Fruit fly (Drosophila melanogaster) whole organism, prepupa: ENCODE results near the gene CG43813.

Source experiments
- Blimp-1 ChIP-seq: fragments of 200-800 bp; sonication (Bioruptor generic); optimal IDR thresholded peaks from 3 replicates; lab custom pipeline; 2017; ENCODE audit warnings: missing biosample characterization, missing genetic modification characterization, mild to moderate bottlenecking, moderate library complexity, missing genetic modification reagents
- CG10631 ChIP-seq: fragments of 200-800 bp; sonication (Bioruptor generic); optimal IDR thresholded peaks from 2 replicates; lab custom pipeline; 2016; ENCODE audit warnings: missing biosample characterization, missing genetic modification characterization
- CG10669 ChIP-seq: fragments of 200-800 bp; sonication (Bioruptor generic); optimal IDR thresholded peaks from 3 replicates; lab custom pipeline; 2018; ENCODE audit warnings: missing biosample characterization, mild to moderate bottlenecking, missing genetic modification characterization, moderate library complexity
- CG11294 ChIP-seq: fragments of 200-800 bp; sonication (Bioruptor generic); IDR thresholded peaks from 2 replicates; pipeline ENCODE4 v1.3.6; 2022; ENCODE audit warnings: missing biosample characterization, missing genetic modification characterization
- CG11762 ChIP-seq: fragments of 200-800 bp; sonication (Bioruptor generic); optimal IDR thresholded peaks from 3 replicates; lab custom pipeline; 2016; ENCODE audit warnings: missing biosample characterization, missing genetic modification characterization; ENCODE audit not compliant: insufficient read depth
- CG15336 ChIP-seq: fragments of 200-800 bp; sonication (Bioruptor generic); IDR thresholded peaks from 2 replicates; pipeline ENCODE4 v1.3.6; 2022; ENCODE audit warnings: missing biosample characterization, missing genetic modification characterization
- CG3032 ChIP-seq: fragments of 200-800 bp; optimal IDR thresholded peaks from 2 replicates; lab custom pipeline; 2019; ENCODE audit warnings: missing biosample characterization, mild to moderate bottlenecking, missing genetic modification characterization, moderate library complexity
- CG31627 ChIP-seq: fragments of 200-800 bp; sonication (Bioruptor generic); optimal IDR thresholded peaks from 3 replicates; lab custom pipeline; 2016; ENCODE audit warnings: missing biosample characterization, missing genetic modification characterization
- CG34406 ChIP-seq: fragments of 200-800 bp; sonication (Bioruptor generic); optimal IDR thresholded peaks from 3 replicates; lab custom pipeline; 2016; ENCODE audit warnings: missing biosample characterization, missing genetic modification characterization
- CG3919 ChIP-seq: fragments of 200-800 bp; sonication (Bioruptor generic); optimal IDR thresholded peaks from 3 replicates; lab custom pipeline; 2016; ENCODE audit warnings: missing biosample characterization, missing genetic modification characterization
- CG4318 ChIP-seq: fragments of 200-800 bp; sonication (Bioruptor generic); optimal IDR thresholded peaks from 3 replicates; lab custom pipeline; 2017; ENCODE audit warnings: missing biosample characterization, mild to moderate bottlenecking, missing genetic modification characterization
- CG6163 ChIP-seq: fragments of 200-800 bp; sonication (Bioruptor generic); IDR thresholded peaks from 3 replicates; pipeline ENCODE4 v1.3.6; 2022; ENCODE audit warnings: missing biosample characterization, missing genetic modification characterization
- CG6276 ChIP-seq: fragments of 200-800 bp; sonication (Bioruptor generic); optimal IDR thresholded peaks from 2 replicates; lab custom pipeline; 2017; ENCODE audit warnings: missing biosample characterization, mild to moderate bottlenecking, missing genetic modification characterization
- CG6792 ChIP-seq: fragments of 200-800 bp; sonication (Bioruptor generic); optimal IDR thresholded peaks from 3 replicates; lab custom pipeline; 2016; ENCODE audit warnings: missing biosample characterization, missing genetic modification characterization
- CG6808 ChIP-seq: fragments of 200-800 bp; sonication (Bioruptor generic); optimal IDR thresholded peaks from 3 replicates; lab custom pipeline; 2017; ENCODE audit warnings: missing biosample characterization, missing genetic modification characterization, mild to moderate bottlenecking, moderate library complexity, missing genetic modification reagents
- CG6854 ChIP-seq: fragments of 200-800 bp; sonication (Bioruptor generic); optimal IDR thresholded peaks from 2 replicates; lab custom pipeline; 2017; ENCODE audit warnings: missing biosample characterization, mild to moderate bottlenecking, missing genetic modification characterization
- CG7368 ChIP-seq: fragments of 200-800 bp; sonication (Bioruptor generic); optimal IDR thresholded peaks from 3 replicates; lab custom pipeline; 2016; ENCODE audit warnings: missing biosample characterization, missing genetic modification characterization
- CG8119 ChIP-seq: fragments of 200-800 bp; sonication (Bioruptor generic); IDR thresholded peaks from 3 replicates; pipeline ENCODE4 v1.3.6; 2022; ENCODE audit warnings: missing biosample characterization, missing genetic modification characterization
- CG8319 ChIP-seq: fragments of 200-800 bp; sonication (Bioruptor generic); optimal IDR thresholded peaks from 3 replicates; lab custom pipeline; 2016; ENCODE audit warnings: missing biosample characterization, missing genetic modification characterization
- CG8632 ChIP-seq: fragments of 200-800 bp; sonication (Bioruptor generic); optimal IDR thresholded peaks from 3 replicates; lab custom pipeline; 2016; ENCODE audit warnings: missing biosample characterization, missing genetic modification characterization
- CG9139 ChIP-seq: fragments of 200-800 bp; sonication (Bioruptor generic); optimal IDR thresholded peaks from 3 replicates; lab custom pipeline; 2017; ENCODE audit warnings: missing biosample characterization, mild to moderate bottlenecking, missing genetic modification characterization
- Eip75B ChIP-seq: fragments of 200-800 bp; sonication (Bioruptor generic); optimal IDR thresholded peaks from 3 replicates; lab custom pipeline; 2016; ENCODE audit warnings: missing biosample characterization, missing genetic modification characterization
- Eip78C ChIP-seq: fragments of 200-800 bp; sonication (Bioruptor generic); peaks from one replicate; lab custom pipeline; 2016; ENCODE audit warnings: missing biosample characterization, missing genetic modification characterization
- Eip93F ChIP-seq: fragments of 200-800 bp; sonication (Bioruptor generic); optimal IDR thresholded peaks from 2 replicates; lab custom pipeline; 2016; ENCODE audit warnings: missing biosample characterization, mild to moderate bottlenecking, missing genetic modification characterization
- Ets21C ChIP-seq: fragments of 200-800 bp; sonication (Bioruptor generic); optimal IDR thresholded peaks from 3 replicates; lab custom pipeline; 2016; ENCODE audit warnings: missing biosample characterization, missing genetic modification characterization
- Gug ChIP-seq: fragments of 200-800 bp; sonication (Bioruptor generic); IDR thresholded peaks from 2 replicates; pipeline ENCODE4 v1.3.6; 2022; ENCODE audit warnings: missing biosample characterization, missing genetic modification characterization
- Hr38 ChIP-seq: sonication (Bioruptor generic); optimal IDR thresholded peaks from 2 replicates; lab custom pipeline; 2016; ENCODE audit warnings: missing biosample characterization, missing genetic modification characterization
- Hr4 ChIP-seq: fragments of 200-800 bp; sonication (Bioruptor generic); optimal IDR thresholded peaks from 3 replicates; lab custom pipeline; 2016; ENCODE audit warnings: missing biosample characterization, missing genetic modification characterization
- Met ChIP-seq: fragments of 200-800 bp; sonication (Bioruptor generic); optimal IDR thresholded peaks from 3 replicates; lab custom pipeline; 2016; ENCODE audit warnings: missing biosample characterization, missing genetic modification characterization
- OdsH ChIP-seq: fragments of 200-800 bp; sonication (Bioruptor generic); optimal IDR thresholded peaks from 3 replicates; lab custom pipeline; 2016; ENCODE audit warnings: missing biosample characterization, missing genetic modification characterization
- Smox ChIP-seq: fragments of 200-800 bp; sonication (Bioruptor generic); optimal IDR thresholded peaks from 3 replicates; lab custom pipeline; 2016; ENCODE audit warnings: missing biosample characterization, missing genetic modification characterization
- Sox102F ChIP-seq: fragments of 200-800 bp; sonication (Bioruptor generic); optimal IDR thresholded peaks from 2 replicates; lab custom pipeline; 2016; ENCODE audit warnings: missing biosample characterization, mild to moderate bottlenecking, missing genetic modification characterization
- Sox14 ChIP-seq: fragments of 200-800 bp; sonication (Bioruptor generic); optimal IDR thresholded peaks from 3 replicates; lab custom pipeline; 2016; ENCODE audit warnings: missing biosample characterization, missing genetic modification characterization
- Sox15 ChIP-seq: fragments of 200-800 bp; sonication (Bioruptor generic); optimal IDR thresholded peaks from 3 replicates; lab custom pipeline; 2016; ENCODE audit warnings: missing biosample characterization, missing genetic modification characterization
- acj6 ChIP-seq: fragments of 200-800 bp; sonication (Bioruptor generic); optimal IDR thresholded peaks from 3 replicates; lab custom pipeline; 2016; ENCODE audit warnings: missing biosample characterization, missing genetic modification characterization
- dac ChIP-seq: fragments of 200-800 bp; sonication (Bioruptor generic); optimal IDR thresholded peaks from 2 replicates; lab custom pipeline; 2017; ENCODE audit warnings: missing biosample characterization, mild to moderate bottlenecking, missing genetic modification characterization
- dsx ChIP-seq: fragments of 200-800 bp; optimal IDR thresholded peaks from 3 replicates; lab custom pipeline; 2019; ENCODE audit warnings: missing biosample characterization, mild to moderate bottlenecking, missing genetic modification characterization, moderate library complexity; ENCODE audit not compliant: poor library complexity, severe bottlenecking
- eg ChIP-seq: fragments of 200-800 bp; sonication (Bioruptor generic); IDR thresholded peaks from 3 replicates; pipeline ENCODE4 v1.3.6; 2022; ENCODE audit warnings: missing biosample characterization, missing genetic modification characterization
- esn ChIP-seq: fragments of 200-800 bp; sonication (Bioruptor generic); optimal IDR thresholded peaks from 2 replicates; lab custom pipeline; 2016; ENCODE audit warnings: missing biosample characterization, mild to moderate bottlenecking, missing genetic modification characterization, moderate library complexity
- fd59A ChIP-seq: fragments of 200-800 bp; sonication (Bioruptor generic); optimal IDR thresholded peaks from 2 replicates; lab custom pipeline; 2017; ENCODE audit warnings: missing biosample characterization, mild to moderate bottlenecking, missing genetic modification characterization, missing genetic modification reagents
- fd85E ChIP-seq: fragments of 200-800 bp; sonication (Bioruptor generic); optimal IDR thresholded peaks from 3 replicates; lab custom pipeline; 2016; ENCODE audit warnings: missing biosample characterization, missing genetic modification characterization
- lz ChIP-seq: fragments of 200-800 bp; sonication (Bioruptor generic); optimal IDR thresholded peaks from 3 replicates; lab custom pipeline; 2016; ENCODE audit warnings: missing biosample characterization, missing genetic modification characterization
- net ChIP-seq: fragments of 200-800 bp; sonication (Bioruptor generic); optimal IDR thresholded peaks from 3 replicates; lab custom pipeline; 2016; ENCODE audit warnings: missing biosample characterization, missing genetic modification characterization
- pdm3 ChIP-seq: fragments of 200-800 bp; sonication (Bioruptor generic); optimal IDR thresholded peaks from 3 replicates; lab custom pipeline; 2016; ENCODE audit warnings: missing biosample characterization, missing genetic modification characterization
- salr ChIP-seq, 2 experiments: fragments of 200-800 bp; sonication (Bioruptor generic); optimal IDR thresholded peaks; 3 replicates each; lab custom pipeline; 2016 to 2018; ENCODE audit warnings: missing biosample characterization in 2 of 2, missing genetic modification characterization in 2 of 2, mild to moderate bottlenecking in 1 of 2
- spab ChIP-seq: fragments of 200-800 bp; sonication (Bioruptor generic); optimal IDR thresholded peaks from 2 replicates; lab custom pipeline; 2017; ENCODE audit warnings: missing biosample characterization, mild to moderate bottlenecking, missing genetic modification characterization, missing genetic modification reagents
- svp ChIP-seq: fragments of 200-800 bp; sonication (Bioruptor generic); peaks from one replicate; lab custom pipeline; 2016; ENCODE audit warnings: missing biosample characterization, missing genetic modification characterization
- topi ChIP-seq: fragments of 200-800 bp; sonication (Bioruptor generic); optimal IDR thresholded peaks from 3 replicates; lab custom pipeline; 2016; ENCODE audit warnings: missing biosample characterization, missing genetic modification characterization

CG43813 gene

dm6 chr2L:12353926-12354325, 9.9 kb upstream of the CG43813 start:
- TF ChIP-seq CG6163 (GFP tag; lab: Robert Waterston, UW) = 0 out of 3 replicates have a peak, but pooled peaks have one; percentile 26
- TF ChIP-seq fd85E = no peak

DNA sequence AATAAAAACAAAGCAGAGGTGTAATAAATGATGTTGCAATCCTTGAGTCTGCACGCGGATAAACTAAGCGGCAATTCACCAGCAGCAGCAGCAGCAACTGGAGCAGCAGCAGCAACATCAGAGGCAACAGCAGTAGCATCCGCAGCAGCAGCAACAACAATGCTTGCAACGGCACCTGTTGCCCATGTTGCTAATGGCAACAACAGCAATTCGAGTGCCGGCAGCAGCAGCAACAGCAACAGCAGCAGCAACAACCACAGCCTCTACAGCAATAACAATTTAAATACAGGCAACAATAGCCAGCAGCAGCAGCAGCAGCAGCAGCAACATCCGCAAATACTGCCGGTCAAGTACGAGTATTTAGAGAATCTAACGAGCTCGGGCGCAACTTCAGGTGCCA, 7.9 kb upstream of the CG43813 start:
- TF ChIP-seq Sox14 (GFP tag; lab: Kevin White, UChicago) = no peak
- TF ChIP-seq topi (GFP tag; lab: Kevin White, UChicago) = no peak
- TF ChIP-seq CG8319 (GFP tag; lab: Kevin White, UChicago) = no peak
- no peak for TF ChIP-seq Met (GFP tag; lab: Kevin White, UChicago)
- no peak for TF ChIP-seq CG3032 (tag; lab: Kevin White, UChicago)
- TF ChIP-seq Eip78C (GFP tag; lab: Kevin White, UChicago) = no peak
- no peak for TF ChIP-seq eg
- TF ChIP-seq CG11762 (GFP tag; lab: Kevin White, UChicago) = no peak
- no peak for TF ChIP-seq spab
- TF ChIP-seq, all 60 proteins: peak for 0

DNA sequence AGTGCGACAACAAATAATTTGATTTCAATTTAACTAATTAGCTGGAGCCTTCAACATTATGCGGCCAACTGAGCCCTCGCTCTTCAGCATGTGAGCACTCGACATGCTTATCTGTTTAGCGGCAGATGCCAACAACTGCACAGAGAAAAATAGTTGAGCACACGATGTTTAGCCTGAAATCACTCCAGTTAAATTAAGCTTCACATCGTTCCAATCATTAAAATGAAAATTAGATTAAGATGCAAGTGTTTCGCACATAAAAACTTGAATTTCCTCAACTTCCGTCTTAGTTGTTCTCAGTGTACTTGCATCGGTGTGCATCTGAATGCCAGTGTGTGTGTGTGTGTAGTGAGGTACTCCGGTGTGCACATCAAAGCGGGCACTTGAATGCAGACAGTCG, 6.8 kb upstream of the CG43813 start:
- TF ChIP-seq CG6276 (GFP tag; lab: Kevin White, UChicago) (no peak), Smox (no peak), Ets21C (no peak), esn (GFP tag; lab: Kevin White, UChicago) (no peak), salr (GFP tag; optimal IDR thresholded peaks at IDR 0.05; lab: Kevin White, UChicago) (no peak), CG10631 (GFP tag; lab: Kevin White, UChicago) (no peak), Gug (no peak), pdm3 (GFP tag; lab: Kevin White, UChicago) (no peak), CG6792 (no peak), spab (no peak), Sox15 (GFP tag; lab: Kevin White, UChicago) (no peak), Eip75B (peak; percentile 8), Hr4 (GFP tag; lab: Kevin White, UChicago) (peak; percentile 42), CG8119 (GFP tag; lab: Robert Waterston, UW) (peak; percentile 50; the same call in 1 of the 3 replicates), CG8632 (GFP tag; lab: Kevin White, UChicago) (peak; percentile 2), dac (GFP tag; lab: Kevin White, UChicago) (no peak), acj6 (GFP tag; lab: Kevin White, UChicago) (peak; percentile 1), CG7368 (no peak), CG34406 (GFP tag; lab: Kevin White, UChicago) (no peak), OdsH (GFP tag; lab: Kevin White, UChicago) (peak; percentile 21), CG6854 (GFP tag; lab: Kevin White, UChicago) (no peak), CG15336 (GFP tag; lab: Robert Waterston, UW) (0 out of 2 replicates have a peak, but pooled peaks have one; percentile 11), CG11294 (GFP tag; lab: Robert Waterston, UW) (no peak), fd59A (GFP tag; lab: Kevin White, UChicago) (no peak), Sox102F (GFP tag; lab: Kevin White, UChicago) (no peak), Sox14 (GFP tag; lab: Kevin White, UChicago) (no peak), CG10669 (no peak), Eip93F (GFP tag; lab: Kevin White, UChicago) (no peak), eg (peak; percentile 45; the same call in 1 of the 3 replicates), net (no peak), Eip78C (GFP tag; lab: Kevin White, UChicago) (no peak), CG9139 (no peak), Hr38 (GFP tag; lab: Kevin White, UChicago) (no peak), svp (GFP tag; lab: Kevin White, UChicago) (peak; percentile 40), CG6808 (GFP tag; lab: Kevin White, UChicago) (no peak), lz (GFP tag; lab: Kevin White, UChicago) (no peak), CG3919 (GFP tag; lab: Kevin White, UChicago) (peak; percentile 32), CG11762 (GFP tag; lab: Kevin White, UChicago) (no peak), topi (GFP tag; lab: Kevin White, UChicago) (no peak), CG4318 (no peak), CG8319 (GFP tag; lab: Kevin White, UChicago) (no peak), CG31627 (no peak), Blimp-1 (no peak), dsx (GFP tag; lab: Kevin White, UChicago) (no peak)
